Fruit fly (Drosophila melanogaster) whole organism, embryonic: ENCODE data around the gene CG14153.

Experiments used
- CG12769 ChIP-seq: fragments of 200-800 bp; sonication (Bioruptor generic); optimal IDR thresholded peaks from 2 replicates; lab custom pipeline; 2019; ENCODE audit warnings: missing biosample characterization, mild to moderate bottlenecking, missing genetic modification characterization, moderate library complexity
- CG12942 ChIP-seq: fragments of 200-800 bp; sonication (Bioruptor generic); optimal IDR thresholded peaks from 3 replicates; lab custom pipeline; 2016; ENCODE audit warnings: missing biosample characterization, missing genetic modification characterization
- CG14014 ChIP-seq: fragments of 200-800 bp; sonication (Bioruptor generic); IDR thresholded peaks from 2 replicates; pipeline ENCODE4 v1.3.6; 2022; ENCODE audit warnings: missing biosample characterization, missing genetic modification characterization
- CG14441 ChIP-seq: fragments of 200-800 bp; sonication (Bioruptor generic); IDR thresholded peaks from 2 replicates; pipeline ENCODE4 v1.3.6; 2022; ENCODE audit warnings: missing biosample characterization, missing genetic modification characterization
- CG15073 ChIP-seq: fragments of 200-800 bp; sonication (Bioruptor generic); optimal IDR thresholded peaks from 2 replicates; lab custom pipeline; 2016; ENCODE audit warnings: missing biosample characterization, missing genetic modification characterization
- CG16815 ChIP-seq: fragments of 200-800 bp; sonication (Bioruptor generic); optimal IDR thresholded peaks from 3 replicates; lab custom pipeline; 2017; ENCODE audit warnings: missing biosample characterization, mild to moderate bottlenecking, missing genetic modification characterization
- CG17359 ChIP-seq: fragments of 200-800 bp; sonication (Bioruptor generic); optimal IDR thresholded peaks from 3 replicates; lab custom pipeline; 2018; ENCODE audit warnings: missing biosample characterization, mild to moderate bottlenecking, missing genetic modification characterization, moderate library complexity
- CG18476 ChIP-seq: fragments of 200-800 bp; sonication (Bioruptor generic); optimal IDR thresholded peaks from 2 replicates; lab custom pipeline; 2016; ENCODE audit warnings: missing biosample characterization, mild to moderate bottlenecking, missing genetic modification characterization
- CG31224 ChIP-seq: fragments of 200-800 bp; sonication (Bioruptor generic); IDR thresholded peaks from 2 replicates; pipeline ENCODE4 v1.3.6; 2022; ENCODE audit warnings: missing biosample characterization, missing genetic modification characterization
- CG32532 ChIP-seq: fragments of 200-800 bp; sonication (Bioruptor generic); IDR thresholded peaks from 2 replicates; pipeline ENCODE4 v1.3.6; 2022; ENCODE audit warnings: missing biosample characterization, missing genetic modification characterization
- CG4617 ChIP-seq: fragments of 200-800 bp; sonication (Bioruptor generic); optimal IDR thresholded peaks from 3 replicates; lab custom pipeline; 2016; ENCODE audit warnings: missing biosample characterization, missing genetic modification characterization, borderline replicate concordance
- CG4820 ChIP-seq: fragments of 200-800 bp; sonication (Bioruptor generic); optimal IDR thresholded peaks from 3 replicates; lab custom pipeline; 2016; ENCODE audit warnings: missing biosample characterization, missing genetic modification characterization
- CG6272 ChIP-seq: fragments of 200-800 bp; sonication (Bioruptor generic); IDR thresholded peaks from 2 replicates; pipeline ENCODE4 v1.3.6; 2022; ENCODE audit warnings: missing biosample characterization, missing genetic modification characterization
- CG7556 ChIP-seq: fragments of 200-800 bp; sonication (Bioruptor generic); optimal IDR thresholded peaks from 2 replicates; lab custom pipeline; 2017; ENCODE audit warnings: missing biosample characterization, mild to moderate bottlenecking, missing genetic modification characterization
- Eip74EF ChIP-seq, 2 experiments: fragments of 200-800 bp in 1 of 2; fragments of >200 bp in 1 of 2; sonication (Bioruptor generic) in 1 of 2; optimal IDR thresholded peaks; 2 replicates each; lab custom pipeline; 2017 to 2019; ENCODE audit warnings: missing biosample characterization in 2 of 2, missing genetic modification characterization in 2 of 2, mild to moderate bottlenecking in 1 of 2, moderate library complexity in 1 of 2
- Elba2 ChIP-seq: fragments of 200-800 bp; sonication (Bioruptor generic); optimal IDR thresholded peaks from 3 replicates; lab custom pipeline; 2016; ENCODE audit warnings: missing biosample characterization, missing genetic modification characterization
- Hmx ChIP-seq: fragments of 200-800 bp; sonication (Bioruptor generic); optimal IDR thresholded peaks from 2 replicates; lab custom pipeline; 2016; ENCODE audit warnings: missing biosample characterization, missing genetic modification characterization
- Hr51 ChIP-seq, 2 experiments: fragments of 200-800 bp; sonication (Bioruptor generic); optimal IDR thresholded peaks; 2 replicates in 1 of 2; 3 replicates in 1 of 2; lab custom pipeline; 2016 to 2018; ENCODE audit warnings: missing biosample characterization in 2 of 2, missing genetic modification characterization in 2 of 2, mild to moderate bottlenecking in 1 of 2, moderate library complexity in 1 of 2
- Hr78 ChIP-seq, 2 experiments: fragments of 200-800 bp in 1 of 2; fragments of >200 bp in 1 of 2; sonication (Bioruptor generic) in 1 of 2; optimal IDR thresholded peaks; 2 replicates each; lab custom pipeline; 2017 to 2019; ENCODE audit warnings: missing biosample characterization in 2 of 2, missing genetic modification characterization in 2 of 2, mild to moderate bottlenecking in 1 of 2, moderate library complexity in 1 of 2
- NFAT ChIP-seq: fragments of 200-800 bp; sonication (Bioruptor generic); IDR thresholded peaks from 2 replicates; pipeline ENCODE4 v1.3.6; 2022; ENCODE audit warnings: missing biosample characterization, missing genetic modification characterization
- Nf-YC ChIP-seq: fragments of 200-800 bp; optimal IDR thresholded peaks from 3 replicates; lab custom pipeline; 2019; ENCODE audit warnings: missing biosample characterization, mild to moderate bottlenecking, missing genetic modification characterization, moderate library complexity
- Oli ChIP-seq: fragments of 200-800 bp; sonication (Bioruptor generic); optimal IDR thresholded peaks from 2 replicates; lab custom pipeline; 2018; ENCODE audit warnings: missing biosample characterization, mild to moderate bottlenecking, missing genetic modification characterization, moderate library complexity
- Xrp1 ChIP-seq: fragments of 200-800 bp; sonication (Bioruptor generic); IDR thresholded peaks from 2 replicates; pipeline ENCODE4 v1.3.6; 2022; ENCODE audit warnings: missing biosample characterization, missing genetic modification characterization
- abd-A ChIP-seq: fragments of 200-800 bp; sonication (Bioruptor generic); optimal IDR thresholded peaks from 3 replicates; lab custom pipeline; 2019; ENCODE audit warnings: missing biosample characterization, mild to moderate bottlenecking, missing genetic modification characterization, moderate library complexity
- caup ChIP-seq: fragments of 200-800 bp; sonication (Bioruptor generic); optimal IDR thresholded peaks from 3 replicates; lab custom pipeline; 2017; ENCODE audit warnings: missing biosample characterization, mild to moderate bottlenecking, missing genetic modification characterization, moderate library complexity; ENCODE audit not compliant: severe bottlenecking
- chif ChIP-seq, 2 experiments: fragments of 200-800 bp; sonication (Bioruptor generic); optimal IDR thresholded peaks; 3 replicates each; lab custom pipeline; 2016; ENCODE audit warnings: missing biosample characterization in 2 of 2, missing genetic modification characterization in 2 of 2
- dpn ChIP-seq, 2 experiments: fragments of 200-800 bp; sonication (Bioruptor generic); optimal IDR thresholded peaks; 3 replicates each; lab custom pipeline; 2016; ENCODE audit warnings: missing biosample characterization in 2 of 2, missing genetic modification characterization in 2 of 2
- klu ChIP-seq: fragments of 200-800 bp; sonication (Bioruptor generic); IDR thresholded peaks from 2 replicates; pipeline ENCODE4 v1.3.6; 2022; ENCODE audit warnings: missing biosample characterization, missing genetic modification characterization
- mld ChIP-seq: fragments of 200-800 bp; sonication (Bioruptor generic); IDR thresholded peaks from 3 replicates; pipeline ENCODE4 v1.3.6; 2022; ENCODE audit warnings: missing biosample characterization, missing genetic modification characterization; ENCODE audit not compliant: partially characterized antibody
- nmo ChIP-seq: fragments of 200-800 bp; sonication (Bioruptor generic); optimal IDR thresholded peaks from 2 replicates; lab custom pipeline; 2018; ENCODE audit warnings: missing biosample characterization, mild to moderate bottlenecking, missing genetic modification characterization, moderate library complexity
- odd ChIP-seq: fragments of 200-800 bp; sonication (Bioruptor generic); optimal IDR thresholded peaks from 2 replicates; lab custom pipeline; 2017; ENCODE audit warnings: missing biosample characterization, mild to moderate bottlenecking, missing genetic modification characterization
- pb ChIP-seq: fragments of 200-800 bp; sonication (Bioruptor generic); optimal IDR thresholded peaks from 3 replicates; lab custom pipeline; 2016; ENCODE audit warnings: missing biosample characterization, missing genetic modification characterization
- pum ChIP-seq: fragments of 200-800 bp; sonication (Bioruptor generic); optimal IDR thresholded peaks from 2 replicates; lab custom pipeline; 2016; ENCODE audit warnings: missing biosample characterization, missing genetic modification characterization
- run ChIP-seq: fragments of 200-800 bp; sonication (Bioruptor generic); optimal IDR thresholded peaks from 3 replicates; lab custom pipeline; 2018; ENCODE audit warnings: missing biosample characterization, mild to moderate bottlenecking, missing genetic modification characterization
- schlank ChIP-seq: fragments of 200-800 bp; sonication (Bioruptor generic); optimal IDR thresholded peaks from 2 replicates; lab custom pipeline; 2018; ENCODE audit warnings: missing biosample characterization, mild to moderate bottlenecking, missing genetic modification characterization
- sens ChIP-seq: fragments of 200-800 bp; sonication (Bioruptor generic); peaks from one replicate; lab custom pipeline; 2016; ENCODE audit warnings: missing biosample characterization, missing genetic modification characterization
- slbo ChIP-seq: fragments of 200-800 bp; sonication (Bioruptor generic); IDR thresholded peaks from 2 replicates; pipeline ENCODE4 v1.3.6; 2022; ENCODE audit warnings: missing biosample characterization, missing genetic modification characterization
- unc-4 ChIP-seq: fragments of 200-800 bp; sonication (Bioruptor generic); IDR thresholded peaks from 2 replicates; pipeline ENCODE4 v1.3.6; 2022; ENCODE audit warnings: missing biosample characterization, missing genetic modification characterization; ENCODE audit not compliant: partially characterized antibody

Gene CG14153

DNA sequence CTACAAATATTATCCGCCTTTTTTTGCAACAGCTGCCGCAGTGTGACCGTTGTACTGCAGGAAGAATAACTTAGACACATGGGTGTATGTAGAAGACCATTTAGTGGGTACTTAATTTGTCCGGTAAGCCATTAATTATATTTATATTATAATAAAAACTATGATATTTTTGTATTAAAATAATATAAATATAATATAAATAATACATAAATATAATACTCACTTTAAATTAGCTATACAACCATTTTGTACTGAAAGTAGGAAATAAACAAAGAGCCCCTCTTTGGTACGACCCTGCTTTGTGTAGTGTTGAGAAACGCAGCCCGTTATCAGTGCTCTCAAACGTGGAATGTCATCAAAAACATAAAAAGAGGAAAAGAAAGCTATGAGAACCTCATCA, 5.5 kb upstream of the CG14153 start, which contains the start of gene Cnep1r2 (continued):
- no peak for TF ChIP-seq abd-A (tag; lab: Kevin White, UChicago)
- TF ChIP-seq run (tag; lab: Kevin White, UChicago), result peak; percentile 93
- TF ChIP-seq CG17359 (tag; lab: Kevin White, UChicago), result peak; percentile 96
- TF ChIP-seq nmo (GFP tag; lab: Kevin White, UChicago), result peak; percentile 99
- peak; percentile 83 for TF ChIP-seq schlank (tag; lab: Kevin White, UChicago)
- TF ChIP-seq Hr51 (GFP tag; optimal IDR thresholded peaks at IDR 0.05; lab: Kevin White, UChicago), result peak; percentile 85 to 97
- TF ChIP-seq CG31224 (GFP tag; lab: Robert Waterston, UW), result peak; percentile 93
- peak; percentile 98 for TF ChIP-seq slbo (GFP tag; lab: Robert Waterston, UW)
- peak; percentile 74 to 96 for TF ChIP-seq dpn (GFP tag; optimal IDR thresholded peaks at IDR 0.05; lab: Kevin White, UChicago)
- TF ChIP-seq pum (GFP tag; lab: Kevin White, UChicago), result peak; percentile 78
- TF ChIP-seq CG4820, result peak; percentile 88
- TF ChIP-seq chif (GFP tag; optimal IDR thresholded peaks at IDR 0.05; lab: Kevin White, UChicago), result peak; percentile 69 to 72
- peak; percentile 90 for TF ChIP-seq sens (GFP tag; lab: Kevin White, UChicago)
- TF ChIP-seq Eip74EF (GFP tag; optimal IDR thresholded peaks at IDR 0.05; lab: Kevin White, UChicago), result no peak
- TF ChIP-seq mld (GFP tag; lab: Robert Waterston, UW), result no peak
- peak; percentile 95 for TF ChIP-seq CG16815 (GFP tag; lab: Kevin White, UChicago)
- peak; percentile 98 for TF ChIP-seq Xrp1 (GFP tag; lab: Robert Waterston, UW)
- TF ChIP-seq Elba2 (GFP tag; lab: Kevin White, UChicago), result peak; percentile 87
- peak; percentile 84 for TF ChIP-seq CG18476 (GFP tag; lab: Kevin White, UChicago)
- TF ChIP-seq CG4617 (GFP tag; lab: Kevin White, UChicago), result peak; percentile 94
- no peak for TF ChIP-seq Hr78 (GFP tag; optimal IDR thresholded peaks at IDR 0.05; lab: Kevin White, UChicago)
- peak; percentile 91 for TF ChIP-seq Nf-YC (tag; lab: Kevin White, UChicago)
- TF ChIP-seq pb (GFP tag; lab: Kevin White, UChicago), result peak; percentile 28
- TF ChIP-seq klu, result peak; percentile 94
- TF ChIP-seq caup (GFP tag; lab: Kevin White, UChicago), result peak; percentile 96
- TF ChIP-seq odd (GFP tag; lab: Kevin White, UChicago), result peak; percentile 92
- TF ChIP-seq CG12942, result peak; percentile 93
- no peak for TF ChIP-seq Hmx
- TF ChIP-seq CG12769, result no peak
- no peak for TF ChIP-seq unc-4 (GFP tag; lab: Robert Waterston, UW)
- peak; percentile 94 for TF ChIP-seq CG7556 (GFP tag; lab: Kevin White, UChicago)
- peak; percentile 94 for TF ChIP-seq CG6272 (GFP tag; lab: Robert Waterston, UW)
- TF ChIP-seq CG15073 (GFP tag; lab: Kevin White, UChicago), result peak; percentile 55
- TF ChIP-seq NFAT (GFP tag; lab: Robert Waterston, UW), result peak; percentile 95
- peak; percentile 96 for TF ChIP-seq CG32532 (GFP tag; lab: Robert Waterston, UW)
- TF ChIP-seq CG14441 (GFP tag; lab: Robert Waterston, UW), result peak; percentile 94

DNA sequence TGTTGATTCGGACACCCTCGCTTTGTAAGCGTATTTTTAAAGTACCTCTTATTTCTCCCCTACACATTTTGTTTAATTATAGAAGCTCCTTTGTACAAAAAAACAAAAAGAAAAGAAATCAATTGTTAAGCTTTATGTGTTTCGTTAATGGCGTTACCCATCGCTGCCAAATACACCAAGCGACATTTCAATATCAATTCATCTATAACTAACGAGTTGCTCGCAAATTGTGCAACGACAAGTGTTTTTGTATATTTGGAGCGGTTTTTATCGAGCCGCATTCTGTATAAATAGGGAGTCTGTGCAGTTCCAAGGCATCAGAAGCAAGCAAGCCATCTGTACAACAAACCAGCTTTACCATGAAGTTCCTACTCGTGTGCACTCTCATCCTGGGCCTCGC, 3.9 kb upstream of the CG14153 start, which contains the start of gene CG18628:
CG18628 (plus strand) TSS at position 301 of the 400 bp plus-strand sequence.
- TF ChIP-seq schlank (tag; lab: Kevin White, UChicago), result no peak
- TF ChIP-seq CG14014 (GFP tag; lab: Robert Waterston, UW), result no peak
- TF ChIP-seq Oli, result no peak
